Fruit fly (Drosophila melanogaster): ENCODE measurements around the gene CG43675.
A peak's percentile ranks its signal among the peaks of the same experiment; 100 is the strongest.

Gene CG43675

dm6 chr3R:9355195-9355594, at the start of gene CG43675:
CG43675 (plus strand) TSS chr3R:9355495.
- TF ChIP-seq CG13204 (GFP tag; optimal IDR thresholded peaks at IDR 0.05) (no peak), CG12605 (GFP tag; IDR thresholded peaks at IDR 0.05) (no peak), CG14655 (GFP tag; optimal IDR thresholded peaks at IDR 0.05) (no peak), CG34367 (tag; optimal IDR thresholded peaks at IDR 0.05) (no peak), fd96Ca (GFP tag; IDR thresholded peaks at IDR 0.05) (no peak), Pif1A (GFP tag; optimal IDR thresholded peaks at IDR 0.05) (no peak), rn (GFP tag; IDR thresholded peaks at IDR 0.05) (no peak), CG10348 (GFP tag; IDR thresholded peaks at IDR 0.05) (no peak), CG32121 (GFP tag; IDR thresholded peaks at IDR 0.05) (no peak), gl (tag; optimal IDR thresholded peaks at IDR 0.05) (no peak), CG9948 (tag; optimal IDR thresholded peaks at IDR 0.05) (no peak), CG15710 (tag; optimal IDR thresholded peaks at IDR 0.05) (no peak), CG17806 (tag; optimal IDR thresholded peaks at IDR 0.05) (no peak), Snoo (tag; optimal IDR thresholded peaks at IDR 0.05) (no peak), D1 (tag; optimal IDR thresholded peaks at IDR 0.05) (no peak)

dm6 chr3R:9321470-9321869, 33.8 kb upstream of the CG43675 start, which contains the start of gene HP1e:
HP1e (plus strand) TSS chr3R:9321770.
- TF ChIP-seq Ets98B (GFP tag; IDR thresholded peaks at IDR 0.05) (no peak), CG10348 (GFP tag; IDR thresholded peaks at IDR 0.05) (no peak), Pif1B (GFP tag; optimal IDR thresholded peaks at IDR 0.05) (no peak)

dm6 chr3R:9328411-9328810, 26.9 kb upstream of the CG43675 start, which contains the start of gene CG8861:
CG8861 (minus strand) TSS chr3R:9328511.
- TF ChIP-seq CG10348 (GFP tag; IDR thresholded peaks at IDR 0.05) (no peak), CG8159 (tag; optimal IDR thresholded peaks at IDR 0.05) (no peak), Pif1B (GFP tag; optimal IDR thresholded peaks at IDR 0.05) (no peak), CG15710 (tag; optimal IDR thresholded peaks at IDR 0.05) (no peak), Ets98B (GFP tag; IDR thresholded peaks at IDR 0.05) (no peak), CG32121 (GFP tag; IDR thresholded peaks at IDR 0.05) (no peak), CG9948 (tag; optimal IDR thresholded peaks at IDR 0.05) (no peak), CG17806 (tag; optimal IDR thresholded peaks at IDR 0.05) (no peak), gl (tag; optimal IDR thresholded peaks at IDR 0.05) (no peak), fd96Ca (GFP tag; IDR thresholded peaks at IDR 0.05) (no peak), CG8301 (tag; optimal IDR thresholded peaks at IDR 0.05) (no peak), CG4496 (GFP tag; IDR thresholded peaks at IDR 0.05) (no peak), EcR (GFP tag; optimal IDR thresholded peaks at IDR 0.05) (no peak), CG34367 (tag; optimal IDR thresholded peaks at IDR 0.05) (no peak), D1 (tag; optimal IDR thresholded peaks at IDR 0.05) (no peak), Snoo (tag; optimal IDR thresholded peaks at IDR 0.05) (no peak), CG13204 (GFP tag; optimal IDR thresholded peaks at IDR 0.05) (no peak), Pif1A (GFP tag; optimal IDR thresholded peaks at IDR 0.05) (no peak)

DNA sequence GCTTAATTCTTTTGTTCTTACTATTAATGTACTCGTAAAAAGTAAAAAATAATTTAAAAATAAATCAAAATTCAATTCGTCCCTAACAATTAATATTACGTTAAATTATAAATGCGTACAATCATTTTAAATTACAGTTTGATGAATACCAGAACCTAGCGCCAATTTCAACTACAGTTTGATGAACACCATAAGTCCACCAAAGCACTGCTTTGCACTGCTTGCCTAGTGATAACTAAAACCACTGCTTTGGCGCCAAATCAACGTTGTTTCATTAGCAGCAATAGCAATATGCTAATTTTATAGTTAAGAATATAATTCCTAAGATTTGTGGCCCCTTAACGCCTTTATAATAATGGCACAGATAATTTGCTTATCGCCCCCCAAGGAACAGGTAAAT, 26.5 kb upstream of the CG43675 start:
- TF ChIP-seq rn (GFP tag; IDR thresholded peaks at IDR 0.05) (no peak), D1 (tag; optimal IDR thresholded peaks at IDR 0.05) (peak; percentile 58)

- TF ChIP-seq CG8301 (tag; optimal IDR thresholded peaks at IDR 0.05) (no peak), CG4496 (GFP tag; IDR thresholded peaks at IDR 0.05) (no peak), CG10348 (GFP tag; IDR thresholded peaks at IDR 0.05) (no peak), fd96Ca (GFP tag; IDR thresholded peaks at IDR 0.05) (no peak), CG13204 (GFP tag; optimal IDR thresholded peaks at IDR 0.05) (no peak), Ets98B (GFP tag; IDR thresholded peaks at IDR 0.05) (no peak), gl (tag; optimal IDR thresholded peaks at IDR 0.05) (no peak), CG12605 (GFP tag; IDR thresholded peaks at IDR 0.05) (no peak), CG32121 (GFP tag; IDR thresholded peaks at IDR 0.05) (no peak), Snoo (tag; optimal IDR thresholded peaks at IDR 0.05) (no peak)
Observed at dm6 chr3R:9330231-9330630, 25.1 kb upstream of the CG43675 start, which contains the start of gene CG12951. CG12951 (minus strand) TSS chr3R:9330331.

DNA sequence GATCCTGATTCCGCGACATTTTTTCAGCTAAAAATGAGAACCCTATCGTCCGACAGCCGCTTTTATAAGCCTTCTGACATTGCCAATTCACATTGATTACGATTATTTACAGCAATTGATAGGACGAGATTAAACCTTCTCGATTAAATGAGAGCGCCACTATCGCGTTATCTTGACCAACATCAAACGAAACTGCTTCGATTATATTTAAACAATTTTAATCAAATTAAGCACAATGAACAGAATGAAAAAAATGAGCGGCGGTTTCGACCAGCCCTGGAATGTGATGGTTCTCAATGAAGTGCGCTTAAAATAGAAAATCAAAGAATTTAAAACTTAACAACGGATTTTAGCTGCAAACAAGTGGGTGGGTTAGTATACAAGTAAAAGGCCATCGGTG, 23.4 kb upstream of the CG43675 start, which contains the start of gene CG16749:
CG16749 (minus strand) TSS at position 25 of the 400 bp plus-strand sequence.
- TF ChIP-seq CG32121 (GFP tag; IDR thresholded peaks at IDR 0.05), result no peak
- no peak for TF ChIP-seq CG13204 (GFP tag; optimal IDR thresholded peaks at IDR 0.05)
- TF ChIP-seq CG9948 (tag; optimal IDR thresholded peaks at IDR 0.05), result no peak
- TF ChIP-seq Snoo (tag; optimal IDR thresholded peaks at IDR 0.05), result no peak
- TF ChIP-seq EcR (GFP tag; optimal IDR thresholded peaks at IDR 0.05), result no peak
- TF ChIP-seq CG17806 (tag; optimal IDR thresholded peaks at IDR 0.05), result no peak
- TF ChIP-seq D1 (tag; optimal IDR thresholded peaks at IDR 0.05), result no peak
- no peak for TF ChIP-seq Pif1A (GFP tag; optimal IDR thresholded peaks at IDR 0.05)
- TF ChIP-seq Ets98B (GFP tag; IDR thresholded peaks at IDR 0.05), result no peak
- no peak for TF ChIP-seq CG14655 (GFP tag; optimal IDR thresholded peaks at IDR 0.05)
- TF ChIP-seq gl (tag; optimal IDR thresholded peaks at IDR 0.05), result no peak
- no peak for TF ChIP-seq CG12605 (GFP tag; IDR thresholded peaks at IDR 0.05)
- TF ChIP-seq CG10348 (GFP tag; IDR thresholded peaks at IDR 0.05), result no peak

Data from whole organism, pupa.